Worm (Caenorhabditis elegans) whole organism, dauer: ENCODE results near the gene nlp-41.

Experiments used
- unc-62 ChIP-seq: sonication (generic microtip); optimal IDR thresholded peaks from 2 replicates; lab custom pipeline; 2017; ENCODE audit warnings: missing biosample characterization, missing genetic modification reagents, missing genetic modification characterization

Gene nlp-41

ce11 chrII:14550613-14551012, at the start of gene nlp-41:
TSS of gene nlp-41 (plus strand) at chrII:14550913.
- no peak for TF ChIP-seq unc-62

DNA sequence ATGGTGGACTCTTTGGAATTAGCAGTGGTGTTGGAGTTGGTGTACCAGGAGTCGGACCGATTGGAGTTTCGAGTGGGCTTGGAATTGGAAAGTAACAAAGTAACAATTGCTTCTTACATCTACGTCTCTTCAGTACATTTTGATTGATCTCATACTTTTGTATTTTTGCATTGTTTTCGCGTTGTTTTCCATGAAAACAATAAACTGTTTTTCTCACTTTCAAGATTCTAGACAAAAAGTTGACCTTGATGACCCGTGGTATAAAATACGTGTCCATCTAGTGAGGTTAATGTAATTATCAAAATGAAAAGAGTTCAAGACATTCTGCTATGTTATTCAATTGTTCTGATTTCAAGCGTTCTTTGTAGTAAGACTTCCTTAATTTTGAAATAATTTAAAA, 49.3 kb upstream of the nlp-41 start, which contains the start of gene K10H10.5:
Gene K10H10.5, plus strand, starts transcription at position 301 of the 400 bp plus-strand sequence.
- no peak for TF ChIP-seq unc-62

DNA sequence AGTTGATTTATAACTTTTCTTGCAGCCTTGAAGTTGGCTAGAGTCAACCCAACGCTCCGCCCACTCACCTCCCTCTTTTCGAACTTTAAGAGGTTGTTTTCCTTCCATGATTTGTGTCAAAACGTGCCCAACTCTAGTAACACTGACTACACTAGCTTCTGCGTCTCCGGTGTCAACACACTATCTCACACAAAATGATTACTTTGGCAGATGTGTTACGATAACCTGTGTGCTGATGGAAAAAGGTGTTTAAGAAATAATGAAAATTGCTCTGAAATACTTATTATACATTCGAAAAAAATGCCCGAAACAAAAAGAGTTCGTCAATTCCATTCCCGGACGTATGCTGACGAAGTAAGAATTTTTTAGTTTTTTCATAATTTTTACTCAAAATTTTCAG, 47.7 kb upstream of the nlp-41 start, which contains the start of gene K10H10.6:
Gene K10H10.6, plus strand, starts transcription at position 301 of the 400 bp plus-strand sequence.
- no peak for TF ChIP-seq unc-62

ce11 chrII:14506245-14506644, 44.5 kb upstream of the nlp-41 start, which contains the start of gene K10H10.12:
TSS of gene K10H10.12 (minus strand) at chrII:14506345.
- no peak for TF ChIP-seq unc-62

- no peak for TF ChIP-seq unc-62
These were observed 43.1 kb upstream of the nlp-41 start, which contains the start of the genes K10H10.7 and K10H10.10 for ce11 chrII:14507563-14507962. TSS of gene K10H10.7 (minus strand) at chrII:14507663. TSS of gene K10H10.10 (plus strand) at chrII:14507766.

- no peak for TF ChIP-seq unc-62
These were observed 40.6 kb upstream of the nlp-41 start for ce11 chrII:14510162-14510561.

ce11 chrII:14511189-14511588, 39.5 kb upstream of the nlp-41 start, which contains the start of gene K10H10.13:
TSS of gene K10H10.13 (minus strand) at chrII:14511289.
- TF ChIP-seq unc-62, result no peak

DNA sequence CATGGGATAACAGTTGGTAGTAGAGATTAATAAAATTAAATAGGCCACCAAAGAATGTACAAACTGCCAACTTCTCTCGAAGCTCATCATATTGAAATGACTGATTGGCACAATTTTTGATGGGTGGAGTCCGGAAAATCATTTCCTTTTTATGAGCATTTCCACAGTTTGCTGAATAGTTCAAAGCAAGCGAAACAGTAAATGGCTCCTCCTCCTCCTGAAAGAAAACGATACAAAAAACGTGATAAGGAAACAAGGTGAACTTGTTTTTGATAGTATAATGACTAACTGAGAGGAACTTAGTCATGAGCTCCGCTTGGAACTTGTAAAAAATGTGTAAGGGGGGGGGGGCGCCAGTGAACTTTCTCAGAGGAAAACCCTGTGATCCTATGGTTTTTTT, 35.7 kb upstream of the nlp-41 start, which contains the start of gene K10H10.9:
Gene K10H10.9, minus strand, starts transcription at position 101 of the 400 bp plus-strand sequence.
- no peak for TF ChIP-seq unc-62

DNA sequence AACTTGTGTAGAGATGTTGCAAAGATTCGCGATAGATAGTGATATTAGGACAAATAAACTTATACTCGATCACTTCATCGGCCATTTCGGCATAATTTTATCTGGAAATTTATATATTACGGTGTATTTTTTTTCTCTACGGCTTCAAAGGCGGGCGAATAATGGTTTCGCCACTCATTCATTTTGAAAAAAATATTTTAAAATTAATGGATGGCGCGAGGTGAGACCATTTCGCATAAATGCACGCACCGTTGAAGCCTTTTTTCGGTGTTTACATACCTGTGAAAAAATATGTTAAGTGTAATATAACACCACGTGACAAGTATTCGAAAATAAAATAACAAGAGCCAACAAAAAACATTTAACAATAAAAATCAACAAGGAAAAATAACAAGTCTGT, 28.7 kb upstream of the nlp-41 start, which contains the start of gene btb-19:
Gene btb-19, minus strand, starts transcription at position 101 of the 400 bp plus-strand sequence.
- TF ChIP-seq unc-62, result no peak

- no peak for TF ChIP-seq unc-62
These were observed 27.6 kb upstream of the nlp-41 start, which contains the start of gene btb-20 for ce11 chrII:14523070-14523572. TSS of gene btb-20 (minus strand) at chrII:14523522.

DNA sequence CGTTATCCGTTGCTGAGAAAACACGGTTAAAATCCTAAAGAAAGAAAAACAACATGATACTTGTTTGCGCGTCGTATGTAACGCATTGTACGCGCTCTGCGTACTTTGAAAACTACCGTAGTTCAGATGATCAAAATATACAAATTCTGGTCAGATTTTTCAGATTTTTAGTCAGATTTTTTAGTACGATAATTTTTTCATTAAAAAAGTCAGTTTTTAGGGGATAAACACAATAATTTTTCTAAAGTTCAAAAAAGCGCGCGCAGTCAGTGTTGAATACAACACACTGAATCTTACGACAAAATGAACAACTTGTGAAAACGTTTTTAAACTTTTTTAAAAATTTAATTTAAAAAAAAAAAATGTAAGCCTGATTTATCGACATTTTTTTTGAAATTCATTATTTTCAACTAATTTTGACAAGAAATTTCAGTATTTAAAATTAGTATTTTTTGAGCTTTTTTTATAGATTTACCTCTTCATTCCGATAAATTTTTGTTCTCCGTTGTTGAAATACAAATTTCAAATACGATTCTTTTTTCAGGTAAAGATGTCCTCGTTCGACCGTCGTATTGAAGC, 27.0 kb upstream of the nlp-41 start, which contains the start of gene pot-2:
Gene pot-2, plus strand, starts transcription at position 529 of the 579 bp plus-strand sequence.
- no peak for TF ChIP-seq unc-62

DNA sequence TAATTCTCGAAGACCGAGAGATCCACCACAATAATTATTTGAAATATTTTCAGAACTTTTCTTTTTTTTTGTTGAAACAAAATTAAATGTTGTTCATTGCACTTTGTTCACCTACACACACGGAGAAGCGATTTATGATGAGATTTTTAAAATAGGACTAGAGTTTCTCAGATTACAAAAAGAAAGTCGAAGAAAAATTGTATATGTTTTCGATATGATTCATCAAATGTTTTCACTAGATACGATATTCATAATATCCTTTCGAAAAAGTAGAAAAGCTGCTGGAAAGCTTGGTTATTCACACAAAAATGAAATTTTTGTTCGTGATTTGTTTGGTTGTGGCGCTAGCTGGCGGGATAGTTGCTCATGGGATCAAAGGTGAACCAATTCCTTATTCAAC, 25.7 kb upstream of the nlp-41 start, which contains the start of gene F57C2.4:
Gene F57C2.4, plus strand, starts transcription at position 301 of the 400 bp plus-strand sequence.
- no peak for TF ChIP-seq unc-62

DNA sequence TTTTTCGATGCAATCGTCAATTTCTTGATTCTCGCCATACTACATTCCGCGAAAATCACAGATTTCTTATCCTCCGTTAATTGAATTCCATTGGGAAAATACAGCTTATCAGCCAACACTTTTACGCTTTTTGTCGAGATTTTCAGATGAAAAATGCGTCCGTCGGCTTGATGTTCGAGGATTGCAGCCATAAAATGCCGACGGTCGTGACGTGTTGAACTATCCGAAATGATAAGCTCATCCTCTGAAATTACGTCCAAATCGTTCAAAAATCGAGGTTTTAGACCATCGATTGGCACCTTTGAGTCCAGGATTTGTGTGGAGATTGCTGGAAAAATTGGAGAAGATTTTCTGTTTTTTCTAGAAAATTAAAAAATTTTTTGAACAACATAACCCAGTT, 23.6 kb upstream of the nlp-41 start:
- TF ChIP-seq unc-62, result no peak

DNA sequence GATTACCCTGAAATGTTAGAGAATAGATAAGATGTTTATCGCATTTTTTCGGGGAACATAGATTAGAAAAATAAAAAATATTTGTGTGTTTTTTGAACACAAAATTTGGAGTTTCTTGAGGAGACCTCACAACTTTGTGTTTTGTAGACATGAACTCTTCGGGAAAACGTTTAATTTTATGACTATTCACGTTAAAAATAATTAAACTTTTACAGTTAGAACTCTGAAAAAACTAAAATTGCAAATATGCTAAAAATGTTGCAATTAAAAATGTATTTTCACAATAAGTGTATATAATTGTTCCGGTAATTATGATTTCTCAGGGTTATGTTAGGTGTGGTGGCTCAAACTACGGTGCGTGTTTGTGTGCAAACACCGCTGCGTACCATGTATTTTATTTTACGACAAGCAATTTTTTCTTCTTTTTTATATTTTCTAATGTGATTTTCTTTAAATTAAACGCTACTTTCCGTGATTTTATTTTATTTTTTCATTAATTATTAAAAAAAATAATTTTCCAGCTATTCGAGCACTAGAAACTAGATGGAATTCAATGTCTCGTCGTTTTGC, 22.4 kb upstream of the nlp-41 start, which contains the start of the genes F57C2.5 and spat-1:
Gene F57C2.5, minus strand, starts transcription at position 7 of the 570 bp plus-strand sequence.
Gene spat-1, plus strand, starts transcription at position 520 of the 570 bp plus-strand sequence.
- TF ChIP-seq unc-62, result no peak

ce11 chrII:14534000-14534399, 16.7 kb upstream of the nlp-41 start, which contains the start of gene C04H5.1:
TSS of gene C04H5.1 (plus strand) at chrII:14534300.
- TF ChIP-seq unc-62, result no peak

DNA sequence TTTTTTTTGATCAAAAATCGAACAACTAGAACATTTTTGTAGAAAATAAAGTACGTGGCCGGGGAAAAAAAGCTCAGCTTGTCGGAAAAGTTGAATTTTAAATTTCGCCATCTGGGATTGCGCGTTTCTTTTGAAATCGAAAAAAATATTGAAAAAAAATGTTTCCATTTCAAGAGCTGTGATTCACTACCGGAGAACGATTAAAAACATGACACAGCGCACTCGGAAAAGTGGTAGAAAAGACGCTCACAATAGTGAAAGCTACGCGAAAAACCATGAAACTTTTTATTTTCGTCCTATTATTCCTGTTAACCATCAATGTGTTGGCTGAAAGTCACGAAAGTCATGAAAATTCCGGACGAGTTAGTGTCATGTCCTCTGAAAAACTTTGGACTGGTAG, 13.0 kb upstream of the nlp-41 start, which contains the start of the genes clec-147 and C04H5.7:
Gene clec-147, minus strand, starts transcription at position 101 of the 400 bp plus-strand sequence.
Gene C04H5.7, plus strand, starts transcription at position 219 of the 400 bp plus-strand sequence.
- TF ChIP-seq unc-62, result no peak

DNA sequence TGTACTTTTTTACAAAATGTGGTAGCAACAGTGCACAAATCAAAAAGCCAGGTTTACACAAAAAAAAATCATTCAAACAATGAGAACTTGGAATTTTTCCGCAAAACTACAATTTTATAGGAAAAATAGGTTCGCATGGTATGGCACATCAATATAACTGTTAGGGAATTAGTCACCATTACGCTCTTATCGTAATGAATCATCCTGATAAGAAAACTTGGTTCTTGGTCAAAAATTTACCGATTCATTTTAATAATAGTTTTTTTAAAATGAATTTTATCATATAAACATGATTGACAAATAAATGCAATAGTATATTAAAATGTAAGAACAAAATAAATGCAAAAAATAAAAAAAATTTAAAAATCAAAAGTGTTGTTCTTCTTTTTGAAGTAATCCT, 10.2 kb upstream of the nlp-41 start:
- TF ChIP-seq unc-62, result no peak
